Worm (Caenorhabditis elegans): ENCODE results near the gene cox-15.

DNA sequence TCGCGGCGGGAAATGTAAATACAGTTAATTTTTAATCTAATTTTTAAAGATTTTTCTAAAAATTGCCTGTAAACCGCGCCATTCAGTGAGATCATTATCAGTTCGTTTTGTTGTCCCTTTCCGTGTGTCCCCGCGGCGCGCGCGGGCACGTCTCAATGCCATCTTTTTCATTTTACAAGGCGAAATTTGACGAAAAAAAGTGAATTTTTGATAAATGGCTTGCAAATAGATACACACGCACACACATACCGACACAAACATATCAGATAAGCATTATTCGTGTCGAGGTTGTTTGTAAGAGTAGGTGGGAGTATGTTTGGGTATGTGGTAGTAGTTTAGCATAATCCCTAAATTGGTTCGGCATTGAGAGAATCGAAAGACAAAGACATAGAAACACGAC is 29.0 kb downstream of the cox-15 start:
- no peak for TF ChIP-seq zag-1 (tag; optimal IDR thresholded peaks at IDR 0.05)
- no peak for TF ChIP-seq nhr-11 (tag; optimal IDR thresholded peaks at IDR 0.05)
- TF ChIP-seq dmd-4 (tag; optimal IDR thresholded peaks at IDR 0.05) = no peak
- no peak for TF ChIP-seq snpc-4 (tag; optimal IDR thresholded peaks at IDR 0.05)
- no peak for TF ChIP-seq lin-13 (GFP tag; optimal IDR thresholded peaks at IDR 0.05)
- TF ChIP-seq unc-39 (tag; optimal IDR thresholded peaks at IDR 0.05) = no peak
- TF ChIP-seq lsy-2 (tag; optimal IDR thresholded peaks at IDR 0.05) = no peak
- TF ChIP-seq lin-39 (tag; optimal IDR thresholded peaks at IDR 0.05) = no peak
- no peak for TF ChIP-seq peb-1 (tag; optimal IDR thresholded peaks at IDR 0.05)
- TF ChIP-seq nhr-10 (tag; optimal IDR thresholded peaks at IDR 0.05) = no peak
- TF ChIP-seq lin-11 (tag; optimal IDR thresholded peaks at IDR 0.05) = no peak
- TF ChIP-seq elt-3 (tag; optimal IDR thresholded peaks at IDR 0.05) = no peak
- no peak for TF ChIP-seq F13H6.1 (tag; optimal IDR thresholded peaks at IDR 0.05)
- no peak for TF ChIP-seq ceh-82 (tag; optimal IDR thresholded peaks at IDR 0.05)

Data from whole organism, L2 larva.